Worm (Caenorhabditis elegans) whole organism, mixed stage, embryonic: Measurements from ENCODE around the gene F38A5.6.

Experiments
- M03D4.4 ChIP-seq: sonication (generic microtip); optimal IDR thresholded peaks from 2 replicates; lab custom pipeline; 2017; ENCODE audit warnings: mild to moderate bottlenecking, missing genetic modification characterization, missing compliant biosample characterization
- elt-3 ChIP-seq: fragments of 150-350 bp; optimal IDR thresholded peaks from 2 replicates; lab custom pipeline; 2014; ENCODE audit warnings: missing biosample characterization, missing genetic modification characterization
- flh-1 ChIP-seq: fragments of 200-800 bp; sonication (Bioruptor generic); optimal IDR thresholded peaks from 2 replicates; lab custom pipeline; 2018; ENCODE audit warnings: mild to moderate bottlenecking, missing genetic modification characterization, moderate library complexity, missing compliant biosample characterization
- lin-13 ChIP-seq: fragments of 150-350 bp; optimal IDR thresholded peaks from 2 replicates; lab custom pipeline; 2014; ENCODE audit warnings: missing biosample characterization, missing genetic modification characterization
- lsy-2 ChIP-seq: fragments of 150-350 bp; optimal IDR thresholded peaks from 2 replicates; lab custom pipeline; 2014; ENCODE audit warnings: missing biosample characterization, missing genetic modification characterization
- mab-5 ChIP-seq: fragments of 150-350 bp; optimal IDR thresholded peaks from 2 replicates; lab custom pipeline; 2014; ENCODE audit warnings: missing biosample characterization, missing genetic modification characterization
- nhr-12 ChIP-seq: fragments of 150-350 bp; optimal IDR thresholded peaks from 2 replicates; lab custom pipeline; 2014; ENCODE audit warnings: missing biosample characterization, missing genetic modification characterization
- nhr-237 ChIP-seq: fragments of 150-350 bp; optimal IDR thresholded peaks from 2 replicates; lab custom pipeline; 2014; ENCODE audit warnings: missing biosample characterization, missing genetic modification characterization
- nhr-28 ChIP-seq: fragments of 150-350 bp; optimal IDR thresholded peaks from 2 replicates; lab custom pipeline; 2014; ENCODE audit warnings: missing biosample characterization, missing genetic modification characterization
- nhr-76 ChIP-seq: sonication (generic microtip); optimal IDR thresholded peaks from 2 replicates; lab custom pipeline; 2017; ENCODE audit warnings: missing biosample characterization, missing genetic modification characterization
- snpc-4 ChIP-seq: fragments of 150-350 bp; optimal IDR thresholded peaks from 2 replicates; lab custom pipeline; 2014; ENCODE audit warnings: missing biosample characterization, missing genetic modification characterization
- tbx-8 ChIP-seq: fragments of 200-800 bp; sonication (Bioruptor generic); optimal IDR thresholded peaks from 2 replicates; lab custom pipeline; 2018; ENCODE audit warnings: mild to moderate bottlenecking, missing genetic modification characterization, moderate library complexity, missing compliant biosample characterization
- unc-62 ChIP-seq: fragments of 150-350 bp; optimal IDR thresholded peaks from 2 replicates; lab custom pipeline; 2014; ENCODE audit warnings: missing biosample characterization, missing genetic modification reagents, missing genetic modification characterization
- zip-8 ChIP-seq: fragments of 150-350 bp; optimal IDR thresholded peaks from 2 replicates; lab custom pipeline; 2014; ENCODE audit warnings: missing biosample characterization, missing genetic modification characterization

DNA sequence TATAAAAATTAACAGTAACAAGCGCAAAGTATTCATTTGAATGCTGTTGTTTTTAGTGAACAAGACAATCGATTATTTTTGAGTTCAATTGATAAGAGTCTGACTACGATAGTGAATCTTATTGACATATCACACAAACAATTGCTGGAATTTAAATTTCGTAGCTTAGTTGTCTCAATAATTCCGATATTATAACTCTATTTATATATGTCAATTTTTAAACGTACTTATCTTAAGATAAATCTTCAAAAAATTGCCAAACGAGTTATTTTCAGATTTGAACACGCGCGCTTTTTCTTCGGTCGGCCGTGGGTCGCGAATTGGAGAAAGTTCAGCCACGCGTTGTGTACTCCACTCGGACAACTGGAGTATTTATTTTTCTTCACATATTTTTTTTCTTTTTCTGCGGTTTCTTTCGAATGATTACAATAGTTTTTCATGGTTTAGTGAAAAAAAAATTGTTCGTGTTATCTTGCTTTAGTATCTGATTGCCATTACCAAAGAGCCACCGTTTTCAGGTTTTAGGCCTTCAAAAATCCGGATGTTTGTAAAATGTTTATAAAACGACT lies 34.6 kb upstream of the F38A5.6 start, which contains the start of the genes cest-5.1 and C01B10.9:
- TF ChIP-seq nhr-237 (tag; lab: Kevin White, UChicago), result no peak
- TF ChIP-seq lsy-2 (tag; lab: Kevin White, UChicago), result peak; percentile 40
- TF ChIP-seq elt-3 (tag; lab: Kevin White, UChicago), result no peak
- TF ChIP-seq lin-13 (tag; lab: Kevin White, UChicago), result no peak
- no peak for TF ChIP-seq nhr-76 (tag; lab: Kevin White, UChicago)
- no peak for TF ChIP-seq flh-1 (GFP tag; lab: Kevin White, UChicago)
- no peak for TF ChIP-seq tbx-8 (GFP tag; lab: Kevin White, UChicago)
- no peak for TF ChIP-seq nhr-12
- no peak for TF ChIP-seq M03D4.4 (tag; lab: Kevin White, UChicago)
- no peak for TF ChIP-seq zip-8 (tag; lab: Kevin White, UChicago)
- no peak for TF ChIP-seq snpc-4 (tag; lab: Kevin White, UChicago)
- no peak for TF ChIP-seq nhr-28
- no peak for TF ChIP-seq unc-62
- TF ChIP-seq mab-5 (tag; lab: Kevin White, UChicago), result no peak
